Worm (Caenorhabditis elegans) whole organism, L2 larva: ENCODE results near the gene K06H6.4.

Source experiments
- egl-27 ChIP-seq: sonication (generic microtip); optimal IDR thresholded peaks from 3 replicates; lab custom pipeline; 2017; ENCODE audit warnings: missing biosample characterization, missing genetic modification reagents, missing genetic modification characterization
- elt-1 ChIP-seq: fragments of 150-350 bp; optimal IDR thresholded peaks from 2 replicates; lab custom pipeline; 2014; ENCODE audit warnings: missing biosample characterization, missing genetic modification characterization
- lin-39 ChIP-seq: fragments of 150-350 bp; optimal IDR thresholded peaks from 2 replicates; lab custom pipeline; 2014; ENCODE audit warnings: missing biosample characterization, missing genetic modification reagents, missing genetic modification characterization

DNA sequence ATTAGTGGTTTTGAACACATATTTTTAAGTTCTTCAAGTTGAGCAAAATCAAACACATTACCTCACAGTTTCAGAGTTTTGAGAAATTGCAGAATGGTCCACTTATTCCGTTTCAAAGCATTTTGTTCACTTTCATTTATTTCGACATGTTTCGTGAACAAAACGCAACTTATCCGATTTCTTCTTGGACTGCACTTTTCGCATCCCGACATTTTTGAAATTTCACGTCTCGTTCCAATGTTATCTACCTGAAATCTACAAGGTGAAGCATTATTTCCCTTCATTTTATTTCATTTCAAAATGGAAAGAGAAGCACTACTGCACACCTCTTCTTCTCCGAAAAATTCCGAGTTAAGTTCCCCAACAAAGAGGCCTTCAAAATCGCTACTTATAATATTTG, 11.1 kb downstream of the K06H6.4 start, which contains the start of gene ZK488.6:
- TF ChIP-seq lin-39: no peak
- no peak for TF ChIP-seq egl-27 (tag; lab: Kevin White, UChicago)
- TF ChIP-seq elt-1 (tag; lab: Kevin White, UChicago): no peak
